Fruit fly (Drosophila melanogaster) whole organism, embryonic: ENCODE results near the gene neb.

Experiments used
- Ada2b ChIP-seq: fragments of 200-800 bp; sonication (Bioruptor generic); IDR thresholded peaks from 2 replicates; pipeline ENCODE4 v1.3.6; 2022; ENCODE audit warnings: missing biosample characterization, missing genetic modification characterization
- CG10565 ChIP-seq: fragments of 200-800 bp; sonication (Bioruptor generic); optimal IDR thresholded peaks from 3 replicates; lab custom pipeline; 2016; ENCODE audit warnings: missing biosample characterization, mild to moderate bottlenecking, missing genetic modification characterization
- CG10979 ChIP-seq: fragments of 200-800 bp; sonication (Bioruptor generic); optimal IDR thresholded peaks from 2 replicates; lab custom pipeline; 2018; ENCODE audit warnings: missing biosample characterization, mild to moderate bottlenecking, missing genetic modification characterization, moderate library complexity
- CG11560 ChIP-seq: fragments of 200-800 bp; sonication (Bioruptor generic); IDR thresholded peaks from 3 replicates; pipeline ENCODE4 v1.3.6; 2022; ENCODE audit warnings: missing biosample characterization, missing genetic modification characterization
- CG11696 ChIP-seq: fragments of 200-800 bp; sonication (Bioruptor generic); IDR thresholded peaks from 2 replicates; pipeline ENCODE4 v1.3.6; 2022; ENCODE audit warnings: missing biosample characterization, missing genetic modification characterization
- CG12071 ChIP-seq: fragments of 200-800 bp; sonication (Bioruptor generic); optimal IDR thresholded peaks from 3 replicates; lab custom pipeline; 2018; ENCODE audit warnings: missing biosample characterization, mild to moderate bottlenecking, missing genetic modification characterization
- CG15479 ChIP-seq: fragments of 200-800 bp; sonication (Bioruptor generic); optimal IDR thresholded peaks from 3 replicates; lab custom pipeline; 2019; ENCODE audit warnings: missing biosample characterization, mild to moderate bottlenecking, missing genetic modification characterization, moderate library complexity
- CG15514 ChIP-seq: fragments of 200-800 bp; sonication (Bioruptor generic); optimal IDR thresholded peaks from 3 replicates; lab custom pipeline; 2017; ENCODE audit warnings: missing biosample characterization, missing genetic modification characterization, mild to moderate bottlenecking, moderate library complexity, missing genetic modification reagents
- CG17359 ChIP-seq: fragments of 200-800 bp; sonication (Bioruptor generic); optimal IDR thresholded peaks from 3 replicates; lab custom pipeline; 2018; ENCODE audit warnings: missing biosample characterization, mild to moderate bottlenecking, missing genetic modification characterization, moderate library complexity
- CG2199 ChIP-seq: fragments of 200-800 bp; sonication (Bioruptor generic); IDR thresholded peaks from 3 replicates; pipeline ENCODE4 v1.3.6; 2022; ENCODE audit warnings: missing biosample characterization, missing genetic modification characterization
- CG2875 ChIP-seq: fragments of 200-800 bp; sonication (Bioruptor generic); optimal IDR thresholded peaks from 2 replicates; lab custom pipeline; 2017; ENCODE audit warnings: missing biosample characterization, mild to moderate bottlenecking, missing genetic modification characterization, missing genetic modification reagents
- CG33557 ChIP-seq: fragments of 200-800 bp; sonication (Bioruptor generic); optimal IDR thresholded peaks from 2 replicates; lab custom pipeline; 2019; ENCODE audit warnings: missing biosample characterization, mild to moderate bottlenecking, missing genetic modification characterization, moderate library complexity
- CG6272 ChIP-seq: fragments of 200-800 bp; sonication (Bioruptor generic); IDR thresholded peaks from 2 replicates; pipeline ENCODE4 v1.3.6; 2022; ENCODE audit warnings: missing biosample characterization, missing genetic modification characterization
- CG6791 ChIP-seq: fragments of 200-800 bp; sonication (Bioruptor generic); IDR thresholded peaks from 3 replicates; pipeline ENCODE4 v1.3.6; 2022; ENCODE audit warnings: missing biosample characterization, missing genetic modification characterization; ENCODE audit not compliant: partially characterized antibody
- CG6813 ChIP-seq: fragments of 200-800 bp; sonication (Bioruptor generic); optimal IDR thresholded peaks from 2 replicates; lab custom pipeline; 2017; ENCODE audit warnings: missing biosample characterization, missing genetic modification characterization, mild to moderate bottlenecking, moderate library complexity, missing genetic modification reagents
- CG7271 ChIP-seq: fragments of 200-800 bp; sonication (Bioruptor generic); optimal IDR thresholded peaks from 2 replicates; lab custom pipeline; 2018; ENCODE audit warnings: missing biosample characterization, mild to moderate bottlenecking, missing genetic modification characterization, moderate library complexity
- CG7357 ChIP-seq: fragments of 200-800 bp; sonication (Bioruptor generic); IDR thresholded peaks from 3 replicates; pipeline ENCODE4 v1.3.6; 2022; ENCODE audit warnings: missing biosample characterization, missing genetic modification characterization
- CG8944 ChIP-seq: fragments of 200-800 bp; sonication (Bioruptor generic); optimal IDR thresholded peaks from 3 replicates; lab custom pipeline; 2016; ENCODE audit warnings: missing biosample characterization, missing genetic modification characterization
- CrebB ChIP-seq: fragments of 200-800 bp; sonication (Bioruptor generic); optimal IDR thresholded peaks from 3 replicates; lab custom pipeline; 2018; ENCODE audit warnings: missing biosample characterization, mild to moderate bottlenecking, missing genetic modification characterization
- D19A ChIP-seq: fragments of 200-800 bp; optimal IDR thresholded peaks from 3 replicates; lab custom pipeline; 2019; ENCODE audit warnings: missing biosample characterization, mild to moderate bottlenecking, missing genetic modification characterization, moderate library complexity
- Dbx ChIP-seq: fragments of 200-800 bp; sonication (Bioruptor generic); IDR thresholded peaks from 3 replicates; pipeline ENCODE4 v1.3.6; 2022; ENCODE audit warnings: missing biosample characterization, missing genetic modification characterization
- Drgx ChIP-seq: fragments of 200-800 bp; sonication (Bioruptor generic); IDR thresholded peaks from 2 replicates; pipeline ENCODE4 v1.3.6; 2022; ENCODE audit warnings: missing biosample characterization, missing genetic modification characterization
- E2f1 ChIP-seq: fragments of 200-800 bp; sonication (Bioruptor generic); IDR thresholded peaks from 2 replicates; pipeline ENCODE4 v1.3.6; 2022; ENCODE audit warnings: missing biosample characterization, missing genetic modification characterization
- ERR ChIP-seq: fragments of 200-800 bp; sonication (Bioruptor generic); optimal IDR thresholded peaks from 2 replicates; lab custom pipeline; 2016; ENCODE audit warnings: missing biosample characterization, missing genetic modification characterization
- Hsf ChIP-seq: fragments of 200-800 bp; sonication (Bioruptor generic); optimal IDR thresholded peaks from 3 replicates; lab custom pipeline; 2016; ENCODE audit warnings: missing biosample characterization, missing genetic modification characterization
- Lpt ChIP-seq: fragments of >200 bp; optimal IDR thresholded peaks from 2 replicates; lab custom pipeline; 2018; ENCODE audit warnings: missing biosample characterization, missing genetic modification characterization
- Mad ChIP-seq: fragments of 200-800 bp; sonication (Bioruptor generic); optimal IDR thresholded peaks from 2 replicates; lab custom pipeline; 2016; ENCODE audit warnings: missing biosample characterization, missing genetic modification characterization
- NFAT ChIP-seq: fragments of 200-800 bp; sonication (Bioruptor generic); IDR thresholded peaks from 2 replicates; pipeline ENCODE4 v1.3.6; 2022; ENCODE audit warnings: missing biosample characterization, missing genetic modification characterization
- Nf-YA ChIP-seq: fragments of 200-800 bp; sonication (Bioruptor generic); IDR thresholded peaks from 2 replicates; pipeline ENCODE4 v1.3.6; 2022; ENCODE audit warnings: missing biosample characterization, missing genetic modification characterization
- Ravus ChIP-seq: fragments of 200-800 bp; sonication (Bioruptor generic); IDR thresholded peaks from 2 replicates; pipeline ENCODE4 v1.3.6; 2022; ENCODE audit warnings: missing biosample characterization, missing genetic modification characterization
- Rfx ChIP-seq: fragments of 200-800 bp; sonication (Bioruptor generic); IDR thresholded peaks from 2 replicates; pipeline ENCODE4 v1.3.6; 2022; ENCODE audit warnings: missing biosample characterization, missing genetic modification characterization
- Scr ChIP-seq: fragments of 200-800 bp; sonication (Bioruptor generic); IDR thresholded peaks from 2 replicates; pipeline ENCODE4 v1.3.6; 2022; ENCODE audit warnings: missing biosample characterization, missing genetic modification characterization; ENCODE audit not compliant: partially characterized antibody
- Sry-δ ChIP-seq: fragments of 200-800 bp; sonication (Bioruptor generic); optimal IDR thresholded peaks from 2 replicates; lab custom pipeline; 2016; ENCODE audit warnings: missing biosample characterization, missing genetic modification characterization
- amos ChIP-seq: fragments of 200-800 bp; sonication (Bioruptor generic); IDR thresholded peaks from 2 replicates; pipeline ENCODE4 v1.3.6; 2022; ENCODE audit warnings: missing biosample characterization, missing genetic modification characterization; ENCODE audit not compliant: partially characterized antibody
- bbx ChIP-seq: fragments of 200-800 bp; sonication (Bioruptor generic); IDR thresholded peaks from 2 replicates; pipeline ENCODE4 v1.3.6; 2022; ENCODE audit warnings: missing biosample characterization, missing genetic modification characterization; ENCODE audit not compliant: partially characterized antibody
- bcd ChIP-seq: fragments of 200-800 bp; sonication (Bioruptor generic); optimal IDR thresholded peaks from 2 replicates; lab custom pipeline; 2017; ENCODE audit warnings: missing biosample characterization, mild to moderate bottlenecking, missing genetic modification characterization
- emc ChIP-seq: fragments of 200-800 bp; sonication (Bioruptor generic); optimal IDR thresholded peaks from 2 replicates; lab custom pipeline; 2016; ENCODE audit warnings: missing biosample characterization, missing genetic modification characterization
- fd96Cb ChIP-seq: fragments of 200-800 bp; sonication (Bioruptor generic); optimal IDR thresholded peaks from 2 replicates; lab custom pipeline; 2018; ENCODE audit warnings: missing biosample characterization, mild to moderate bottlenecking, missing genetic modification characterization, moderate library complexity
- h ChIP-seq: fragments of >200 bp; optimal IDR thresholded peaks from 2 replicates; lab custom pipeline; 2017
- hkb ChIP-seq, 2 experiments: fragments of 200-800 bp in 1 of 2; fragments of >200 bp in 1 of 2; sonication (Bioruptor generic) in 1 of 2; IDR thresholded peaks in 1 of 2; optimal IDR thresholded peaks in 1 of 2; 2 replicates each; pipeline versions ENCODE4 v1.3.6 to Lab custom; 2017 to 2022; ENCODE audit warnings: missing biosample characterization in 1 of 2, missing genetic modification characterization in 1 of 2
- lmd ChIP-seq: fragments of 200-800 bp; sonication (Bioruptor generic); IDR thresholded peaks from 2 replicates; pipeline ENCODE4 v1.3.6; 2022; ENCODE audit warnings: missing biosample characterization, missing genetic modification characterization
- mam ChIP-seq: fragments of 200-800 bp; sonication (Bioruptor generic); optimal IDR thresholded peaks from 3 replicates; lab custom pipeline; 2016; ENCODE audit warnings: missing biosample characterization, missing genetic modification characterization
- nau ChIP-seq: fragments of 200-800 bp; sonication (Bioruptor generic); optimal IDR thresholded peaks from 3 replicates; lab custom pipeline; 2017; ENCODE audit warnings: missing biosample characterization, mild to moderate bottlenecking, missing genetic modification characterization, missing genetic modification reagents
- nerfin-1 ChIP-seq: fragments of 200-800 bp; sonication (Bioruptor generic); optimal IDR thresholded peaks from 3 replicates; lab custom pipeline; 2019; ENCODE audit warnings: missing biosample characterization, mild to moderate bottlenecking, missing genetic modification characterization, moderate library complexity
- nom ChIP-seq: fragments of 200-800 bp; sonication (Bioruptor generic); optimal IDR thresholded peaks from 2 replicates; lab custom pipeline; 2017; ENCODE audit warnings: missing biosample characterization, missing genetic modification characterization, mild to moderate bottlenecking, moderate library complexity, missing genetic modification reagents
- p53 ChIP-seq: fragments of 200-800 bp; sonication (Bioruptor generic); optimal IDR thresholded peaks from 2 replicates; lab custom pipeline; 2016; ENCODE audit warnings: missing biosample characterization, missing genetic modification characterization
- sug ChIP-seq: fragments of 200-800 bp; optimal IDR thresholded peaks from 2 replicates; lab custom pipeline; 2019; ENCODE audit warnings: missing biosample characterization, mild to moderate bottlenecking, missing genetic modification characterization, moderate library complexity
- trem ChIP-seq: fragments of 200-800 bp; optimal IDR thresholded peaks from 3 replicates; lab custom pipeline; 2019; ENCODE audit warnings: missing biosample characterization, mild to moderate bottlenecking, missing genetic modification characterization, moderate library complexity
- zen2 ChIP-seq: fragments of 200-800 bp; sonication (Bioruptor generic); IDR thresholded peaks from 3 replicates; pipeline ENCODE4 v1.3.6; 2022; ENCODE audit warnings: missing biosample characterization, missing genetic modification characterization; ENCODE audit not compliant: partially characterized antibody
- zf30C ChIP-seq: fragments of 200-800 bp; sonication (Bioruptor generic); optimal IDR thresholded peaks from 3 replicates; lab custom pipeline; 2018; ENCODE audit warnings: missing biosample characterization, mild to moderate bottlenecking, missing genetic modification characterization

Gene neb

DNA sequence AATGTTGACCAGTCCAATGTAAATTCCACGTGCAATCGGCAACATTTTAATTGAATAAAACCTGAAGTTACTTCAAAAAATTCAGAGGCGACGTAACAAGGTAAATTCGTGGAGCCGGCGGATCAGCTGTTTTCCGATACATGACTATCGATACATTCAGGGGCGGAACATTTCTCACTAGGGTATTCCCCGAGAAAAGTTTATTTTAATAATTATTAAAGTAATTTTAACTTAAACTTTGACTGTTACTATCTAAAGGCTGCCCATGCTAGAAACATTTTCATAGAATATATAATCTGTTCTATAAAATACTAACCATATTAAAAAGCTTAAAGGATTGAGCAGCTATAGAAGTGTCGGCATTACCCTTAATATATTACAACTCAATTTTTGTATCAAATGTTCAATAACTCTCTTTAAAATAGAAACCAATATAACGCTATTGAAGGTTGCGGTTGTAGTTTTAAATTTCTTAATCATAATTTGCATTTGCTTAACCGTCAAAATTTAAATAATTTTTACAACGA, 21.6 kb downstream of the neb start, which contains the start of the genes mRpS18B and Kua (continued):
- peak; percentile 85 for TF ChIP-seq Rfx (GFP tag; lab: Robert Waterston, UW)
- TF ChIP-seq hkb (optimal IDR thresholded peaks at IDR 0.05; lab: Kevin White, UChicago), result no peak
- TF ChIP-seq hkb (GFP tag; IDR thresholded peaks at IDR 0.05; lab: Robert Waterston, UW), result peak; percentile 53
- TF ChIP-seq CG2199 (GFP tag; lab: Robert Waterston, UW), result no peak
- no peak for TF ChIP-seq CG12071 (GFP tag; lab: Kevin White, UChicago)
- no peak for TF ChIP-seq CG8944
- TF ChIP-seq lmd (GFP tag; lab: Robert Waterston, UW), result peak; percentile 58
- peak; percentile 52 for TF ChIP-seq NFAT (GFP tag; lab: Robert Waterston, UW)
- peak; percentile 0 for TF ChIP-seq Mad
- TF ChIP-seq CG7271 (tag; lab: Kevin White, UChicago), result no peak
- TF ChIP-seq sug (tag; lab: Kevin White, UChicago), result peak; percentile 67
- peak; percentile 63 for TF ChIP-seq CG15514 (GFP tag; lab: Kevin White, UChicago)
- TF ChIP-seq nom (GFP tag; lab: Kevin White, UChicago), result no peak
- no peak for TF ChIP-seq CG11560 (tag; lab: Robert Waterston, UW)
- TF ChIP-seq h, result no peak
- no peak for TF ChIP-seq Lpt (GFP tag; lab: Kevin White, UChicago)
- peak; percentile 26 for TF ChIP-seq nerfin-1 (tag; lab: Kevin White, UChicago)
- no peak for TF ChIP-seq zen2 (GFP tag; lab: Robert Waterston, UW)
- TF ChIP-seq Drgx (GFP tag; lab: Robert Waterston, UW), result peak; percentile 55; the same call in 1 of the 2 replicates
- no peak; the same call in 1 of the 2 replicates for TF ChIP-seq E2f1 (GFP tag; lab: Robert Waterston, UW)
- TF ChIP-seq bbx (GFP tag; lab: Robert Waterston, UW), result peak; percentile 60; the same call in 1 of the 2 replicates
- no peak for TF ChIP-seq ERR
- no peak for TF ChIP-seq CrebB (tag; lab: Kevin White, UChicago)
- TF ChIP-seq trem, result peak; percentile 54
- TF ChIP-seq Sry-δ, result peak; percentile 54
- TF ChIP-seq Nf-YA, result no peak
- peak; percentile 60 for TF ChIP-seq Ada2b (GFP tag; lab: Robert Waterston, UW)
- TF ChIP-seq Ravus (GFP tag; lab: Robert Waterston, UW), result no peak
- TF ChIP-seq D19A (tag; lab: Kevin White, UChicago), result peak; percentile 33
- TF ChIP-seq CG10565 (GFP tag; lab: Kevin White, UChicago), result no peak
- no peak for TF ChIP-seq emc
- TF ChIP-seq nau (GFP tag; lab: Kevin White, UChicago), result no peak
- TF ChIP-seq CG6272, result peak; percentile 43; the same call in 1 of the 2 replicates
- peak; percentile 58 for TF ChIP-seq CG17359 (tag; lab: Kevin White, UChicago)
- TF ChIP-seq CG2875 (GFP tag; lab: Kevin White, UChicago), result no peak
- no peak for TF ChIP-seq CG6791 (GFP tag; lab: Robert Waterston, UW)
- no peak for TF ChIP-seq zf30C (GFP tag; lab: Kevin White, UChicago)
- TF ChIP-seq Scr (GFP tag; lab: Robert Waterston, UW), result peak; percentile 55
- TF ChIP-seq Dbx (GFP tag; lab: Robert Waterston, UW), result peak; percentile 72; the same call in 2 of the 3 replicates
- TF ChIP-seq mam (GFP tag; lab: Kevin White, UChicago), result peak; percentile 26
- peak; percentile 51 for TF ChIP-seq fd96Cb (tag; lab: Kevin White, UChicago)
- peak; percentile 62 for TF ChIP-seq bcd (GFP tag; lab: Kevin White, UChicago)
- TF ChIP-seq CG33557 (GFP tag; lab: Kevin White, UChicago), result no peak
- TF ChIP-seq CG15479 (GFP tag; lab: Kevin White, UChicago), result no peak
- TF ChIP-seq CG10979 (tag; lab: Kevin White, UChicago), result peak; percentile 52
- TF ChIP-seq CG7357 (GFP tag; lab: Robert Waterston, UW), result no peak
- no peak for TF ChIP-seq CG11696 (GFP tag; lab: Robert Waterston, UW)
- peak; percentile 25 for TF ChIP-seq CG6813 (GFP tag; lab: Kevin White, UChicago)
- TF ChIP-seq amos (GFP tag; lab: Robert Waterston, UW), result peak; percentile 66
- TF ChIP-seq p53 (GFP tag; lab: Kevin White, UChicago), result no peak
- peak; percentile 53 for TF ChIP-seq Hsf
